Fruit fly (Drosophila melanogaster) whole organism, wandering third instar larva: ENCODE results near the gene CG9263.

Source experiments
- Abd-B ChIP-seq: fragments of >200 bp; optimal IDR thresholded peaks from 2 replicates; lab custom pipeline; 2017; ENCODE audit warnings: missing biosample characterization, missing genetic modification characterization
- CG32264 ChIP-seq: fragments of 200-800 bp; sonication (Bioruptor generic); optimal IDR thresholded peaks from 2 replicates; lab custom pipeline; 2016; ENCODE audit warnings: missing biosample characterization, missing genetic modification characterization
- CG9705 ChIP-seq: fragments of 200-800 bp; sonication (Bioruptor generic); optimal IDR thresholded peaks from 2 replicates; lab custom pipeline; 2018; ENCODE audit warnings: missing biosample characterization, mild to moderate bottlenecking, missing genetic modification characterization
- CrebA ChIP-seq: fragments of 200-800 bp; sonication (Bioruptor generic); optimal IDR thresholded peaks from 2 replicates; lab custom pipeline; 2016; ENCODE audit warnings: missing biosample characterization, mild to moderate bottlenecking, missing genetic modification characterization, borderline replicate concordance
- Dfd ChIP-seq: fragments of >200 bp; optimal IDR thresholded peaks from 2 replicates; lab custom pipeline; 2017; ENCODE audit warnings: missing biosample characterization, missing genetic modification characterization
- Dif ChIP-seq: fragments of 200-275, 200-300 bp; sonication (Bioruptor generic); optimal IDR thresholded peaks from 2 replicates; lab custom pipeline; 2018; ENCODE audit warnings: missing biosample characterization, missing genetic modification characterization; ENCODE audit not compliant: partially characterized antibody
- GATAd ChIP-seq: sonication (Bioruptor generic); optimal IDR thresholded peaks from 2 replicates; lab custom pipeline; 2016; ENCODE audit warnings: missing biosample characterization, missing genetic modification characterization
- HLH106 ChIP-seq: fragments of 200-800 bp; optimal IDR thresholded peaks from 3 replicates; lab custom pipeline; 2019; ENCODE audit warnings: missing biosample characterization, mild to moderate bottlenecking, missing genetic modification characterization, moderate library complexity
- Hnf4 ChIP-seq: fragments of 200-800 bp; sonication (Bioruptor generic); optimal IDR thresholded peaks from 2 replicates; lab custom pipeline; 2016; ENCODE audit warnings: missing biosample characterization, mild to moderate bottlenecking, missing genetic modification characterization
- Hr78 ChIP-seq: fragments of >200 bp; optimal IDR thresholded peaks from 2 replicates; lab custom pipeline; 2017; ENCODE audit warnings: missing biosample characterization, missing genetic modification characterization
- Hr83 ChIP-seq: fragments of 200-300 bp; sonication (Bioruptor generic); optimal IDR thresholded peaks from 2 replicates; lab custom pipeline; 2016; ENCODE audit warnings: missing biosample characterization, mild to moderate bottlenecking, missing genetic modification characterization, moderate library complexity; ENCODE audit not compliant: poor library complexity, severe bottlenecking
- Jra ChIP-seq: sonication (Bioruptor generic); optimal IDR thresholded peaks from 2 replicates; lab custom pipeline; 2016; ENCODE audit warnings: missing biosample characterization, missing genetic modification characterization
- Mio ChIP-seq: sonication (Bioruptor generic); optimal IDR thresholded peaks from 2 replicates; lab custom pipeline; 2016; ENCODE audit warnings: missing biosample characterization, missing genetic modification characterization
- Myc ChIP-seq: fragments of >200 bp; optimal IDR thresholded peaks from 2 replicates; lab custom pipeline; 2017
- N ChIP-seq: fragments of >200 bp; optimal IDR thresholded peaks from 2 replicates; lab custom pipeline; 2018; ENCODE audit warnings: missing biosample characterization, missing external identifiers, missing genetic modification characterization
- OdsH ChIP-seq: fragments of 200-800 bp; sonication (Bioruptor generic); optimal IDR thresholded peaks from 2 replicates; lab custom pipeline; 2016; ENCODE audit warnings: missing biosample characterization, mild to moderate bottlenecking, missing genetic modification characterization
- Rel ChIP-seq, 2 experiments: fragments of 200-800 bp; sonication (Bioruptor generic) in 1 of 2; optimal IDR thresholded peaks; 2 replicates in 1 of 2; 3 replicates in 1 of 2; lab custom pipeline; 2016 to 2019; ENCODE audit warnings: mild to moderate bottlenecking in 2 of 2, missing biosample characterization in 2 of 2, missing genetic modification characterization in 2 of 2, moderate library complexity in 1 of 2
- Sp1 ChIP-seq: fragments of 200-800 bp; sonication (Bioruptor generic); optimal IDR thresholded peaks from 3 replicates; lab custom pipeline; 2019; ENCODE audit warnings: missing biosample characterization, mild to moderate bottlenecking, missing genetic modification characterization, moderate library complexity
- Vsx2 ChIP-seq: fragments of 200-300, 225-300 bp; sonication (Bioruptor generic); optimal IDR thresholded peaks from 2 replicates; lab custom pipeline; 2018; ENCODE audit warnings: missing biosample characterization, missing genetic modification characterization; ENCODE audit not compliant: partially characterized antibody
- br ChIP-seq: fragments of 200-800 bp; sonication (Bioruptor generic); optimal IDR thresholded peaks from 2 replicates; lab custom pipeline; 2016; ENCODE audit warnings: missing biosample characterization, missing genetic modification characterization
- brk ChIP-seq: fragments of 200-800 bp; sonication (Bioruptor generic); optimal IDR thresholded peaks from 2 replicates; lab custom pipeline; 2016; ENCODE audit warnings: missing biosample characterization, mild to moderate bottlenecking, missing genetic modification characterization
- dl ChIP-seq, 2 experiments: fragments of 175-275, 200-275 bp in 1 of 2; fragments of 200-275 bp in 1 of 2; sonication (Bioruptor generic); optimal IDR thresholded peaks; lab custom pipeline; 2018; ENCODE audit warnings: mild to moderate bottlenecking in 2 of 2, missing biosample characterization in 2 of 2, missing genetic modification characterization in 2 of 2, moderate library complexity in 2 of 2; ENCODE audit not compliant: partially characterized antibody in 2 of 2, insufficient read depth in 1 of 2
- dmrt93B ChIP-seq: fragments of 200-800 bp; sonication (Bioruptor generic); optimal IDR thresholded peaks from 2 replicates; lab custom pipeline; 2018; ENCODE audit warnings: missing biosample characterization, mild to moderate bottlenecking, missing genetic modification characterization
- dsf ChIP-seq: sonication (Bioruptor generic); optimal IDR thresholded peaks from 2 replicates; lab custom pipeline; 2016; ENCODE audit warnings: missing biosample characterization, missing genetic modification characterization, borderline replicate concordance
- ey ChIP-seq: fragments of 200-800 bp; sonication (Bioruptor generic); optimal IDR thresholded peaks from 2 replicates; lab custom pipeline; 2016; ENCODE audit warnings: missing biosample characterization, missing genetic modification characterization
- foxo ChIP-seq, 2 experiments: fragments of 200-800 bp; sonication (Bioruptor generic); optimal IDR thresholded peaks; 2 replicates in 1 of 2; 3 replicates in 1 of 2; lab custom pipeline; 2016 to 2017; ENCODE audit warnings: missing biosample characterization in 2 of 2, missing genetic modification characterization in 2 of 2
- fru ChIP-seq: fragments of 200-800 bp; sonication (Bioruptor generic); optimal IDR thresholded peaks from 3 replicates; lab custom pipeline; 2016; ENCODE audit warnings: missing biosample characterization, mild to moderate bottlenecking, missing genetic modification characterization
- h ChIP-seq: fragments of 200-800 bp; sonication (Bioruptor generic); optimal IDR thresholded peaks from 3 replicates; lab custom pipeline; 2016; ENCODE audit warnings: missing biosample characterization, mild to moderate bottlenecking, missing genetic modification characterization
- jim ChIP-seq: fragments of 175-275, 200-325 bp; sonication (Bioruptor generic); optimal IDR thresholded peaks from 2 replicates; lab custom pipeline; 2016; ENCODE audit warnings: missing biosample characterization, mild to moderate bottlenecking, missing genetic modification characterization
- lola ChIP-seq: fragments of >200 bp; optimal IDR thresholded peaks from 2 replicates; lab custom pipeline; 2017; ENCODE audit warnings: missing biosample characterization, missing genetic modification characterization
- pan ChIP-seq: fragments of >200 bp; optimal IDR thresholded peaks from 2 replicates; lab custom pipeline; 2017
- psq ChIP-seq: fragments of 200-800 bp; sonication (Bioruptor generic); optimal IDR thresholded peaks from 3 replicates; lab custom pipeline; 2017; ENCODE audit warnings: missing biosample characterization, mild to moderate bottlenecking, missing genetic modification characterization, moderate library complexity
- rgr ChIP-seq: fragments of 200-800 bp; sonication (Bioruptor generic); optimal IDR thresholded peaks from 3 replicates; lab custom pipeline; 2016; ENCODE audit warnings: missing biosample characterization, mild to moderate bottlenecking, missing genetic modification characterization
- sage ChIP-seq: fragments of 200-800 bp; sonication (Bioruptor generic); optimal IDR thresholded peaks from 2 replicates; lab custom pipeline; 2016; ENCODE audit warnings: missing biosample characterization, mild to moderate bottlenecking, missing genetic modification characterization
- sv ChIP-seq: fragments of 200-800 bp; sonication (Bioruptor generic); optimal IDR thresholded peaks from 3 replicates; lab custom pipeline; 2016; ENCODE audit warnings: missing biosample characterization, missing genetic modification characterization
- tai ChIP-seq: sonication (Bioruptor generic); optimal IDR thresholded peaks from 2 replicates; lab custom pipeline; 2016; ENCODE audit warnings: missing biosample characterization, missing genetic modification characterization
- usp ChIP-seq: fragments of >200 bp; optimal IDR thresholded peaks from 2 replicates; lab custom pipeline; 2017; ENCODE audit warnings: missing biosample characterization, missing genetic modification characterization
- woc ChIP-seq: sonication (Bioruptor generic); optimal IDR thresholded peaks from 2 replicates; lab custom pipeline; 2016; ENCODE audit warnings: missing biosample characterization, mild to moderate bottlenecking, missing genetic modification characterization

CG9263 gene

DNA sequence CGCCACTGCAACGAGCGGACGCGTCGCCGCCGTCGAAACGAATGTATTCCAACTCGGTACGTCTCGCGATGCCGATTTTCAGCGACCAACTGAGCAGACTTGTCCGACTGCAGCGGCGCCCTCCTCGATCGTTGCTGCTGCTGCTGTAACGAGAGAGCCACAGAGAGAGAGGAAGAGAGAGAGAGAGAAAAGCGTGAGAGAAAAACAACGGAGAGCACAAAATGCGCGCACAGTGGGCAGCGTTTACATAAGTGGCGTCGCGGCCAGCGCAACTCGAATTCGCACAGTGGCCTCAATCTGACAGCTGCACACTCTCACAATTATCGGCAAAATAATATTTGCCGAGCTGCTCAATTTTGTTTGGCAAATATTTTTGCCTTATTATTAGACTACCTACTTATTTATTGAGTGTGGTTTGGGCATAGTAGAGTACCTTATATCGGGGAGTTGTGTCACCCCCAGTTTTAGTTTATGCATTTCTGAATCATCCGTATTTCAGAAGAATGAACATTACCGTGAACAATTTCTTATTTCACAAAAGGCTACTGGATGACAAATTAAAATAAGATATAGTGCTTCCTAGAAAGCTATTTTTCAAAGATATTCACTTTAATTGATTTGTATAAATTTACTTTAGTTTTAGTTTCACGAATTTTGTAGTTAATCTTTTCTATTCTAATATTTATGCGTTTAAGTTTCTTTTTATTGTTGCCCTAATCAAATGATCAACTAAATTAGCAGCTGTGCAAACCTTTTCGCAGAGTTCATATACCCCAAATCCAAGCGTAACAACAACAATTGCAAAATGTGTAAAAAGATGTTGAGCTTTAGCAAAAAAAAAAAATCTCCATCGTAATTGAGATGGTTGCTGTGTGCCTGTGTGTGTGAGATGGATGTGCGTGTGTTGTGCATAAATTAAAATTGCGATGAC, 28.8 kb downstream of the CG9263 start:
- TF ChIP-seq Dfd (GFP tag; lab: Kevin White, UChicago) (no peak), h (GFP tag; lab: Kevin White, UChicago) (peak; percentile 24), ey (GFP tag; lab: Kevin White, UChicago) (peak; percentile 69), N (GFP tag; lab: Kevin White, UChicago) (no peak), jim (GFP tag; lab: Kevin White, UChicago) (peak; percentile 75), woc (GFP tag; lab: Kevin White, UChicago) (peak; percentile 87), usp (GFP tag; lab: Kevin White, UChicago) (no peak), OdsH (GFP tag; lab: Kevin White, UChicago) (peak; percentile 65), pan (lab: Kevin White, UChicago) (no peak), br (peak; percentile 66), sv (GFP tag; lab: Kevin White, UChicago) (peak; percentile 74), foxo (GFP tag; optimal IDR thresholded peaks at IDR 0.05; lab: Kevin White, UChicago) (peak in 1 of 2 experiments; percentile 75), tai (GFP tag; lab: Kevin White, UChicago) (peak; percentile 26), dl (GFP tag; optimal IDR thresholded peaks at IDR 0.05; lab: Kevin White, UChicago; ENCODE audit: insufficient read depth in 1 of 2, partially characterized antibody in 2 of 2) (peak; percentile 98 to 99), Rel (GFP tag; optimal IDR thresholded peaks at IDR 0.05; lab: Kevin White, UChicago) (no peak), Rel (tag; optimal IDR thresholded peaks at IDR 0.05; lab: Kevin White, UChicago) (no peak), dmrt93B (GFP tag; lab: Kevin White, UChicago) (peak; percentile 61), CG9705 (GFP tag; lab: Kevin White, UChicago) (peak; percentile 21), Hnf4 (GFP tag; lab: Kevin White, UChicago) (peak; percentile 75), Hr83 (peak; percentile 58), Dif (GFP tag; lab: Kevin White, UChicago) (peak; percentile 100), psq (peak; percentile 51), GATAd (GFP tag; lab: Kevin White, UChicago) (no peak), rgr (peak; percentile 67), Sp1 (GFP tag; lab: Kevin White, UChicago) (peak; percentile 59), Myc (lab: Kevin White, UChicago) (no peak), CrebA (GFP tag; lab: Kevin White, UChicago) (peak; percentile 11), lola (GFP tag; lab: Kevin White, UChicago) (no peak), HLH106 (peak; percentile 74), CG32264 (GFP tag; lab: Kevin White, UChicago) (peak; percentile 31), brk (GFP tag; lab: Kevin White, UChicago) (peak; percentile 52), Abd-B (no peak), Vsx2 (GFP tag; lab: Kevin White, UChicago) (peak; percentile 97), Mio (GFP tag; lab: Kevin White, UChicago) (no peak), sage (GFP tag; lab: Kevin White, UChicago) (peak; percentile 42), dsf (GFP tag; lab: Kevin White, UChicago) (no peak), Hr78 (GFP tag; lab: Kevin White, UChicago) (no peak), Jra (GFP tag; lab: Kevin White, UChicago) (no peak), fru (GFP tag; lab: Kevin White, UChicago) (peak; percentile 64)

- no peak for TF ChIP-seq Mio (GFP tag; lab: Kevin White, UChicago)
- TF ChIP-seq Dfd (GFP tag; lab: Kevin White, UChicago): peak; percentile 42
Measured at dm6 chr2L:13513033-13513330, 29.4 kb downstream of the CG9263 start.
